Worm (Caenorhabditis elegans) whole organism, L4 larva: ENCODE measurements around the gene ser-2.

ENCODE experiments used
- F37D6.2 ChIP-seq: sonication (generic microtip); optimal IDR thresholded peaks from 2 replicates; lab custom pipeline; 2016; ENCODE audit warnings: mild to moderate bottlenecking, missing genetic modification characterization, missing compliant biosample characterization
- F44E2.7 ChIP-seq: fragments of 200-800 bp; sonication (Bioruptor generic); IDR thresholded peaks from 2 replicates; pipeline ENCODE4 v2.1.2; 2022; ENCODE audit warnings: missing genetic modification characterization, missing compliant biosample characterization
- F49E8.2 ChIP-seq: sonication (generic microtip); optimal IDR thresholded peaks from 2 replicates; lab custom pipeline; 2016; ENCODE audit warnings: missing compliant biosample characterization, mild to moderate bottlenecking, missing genetic modification characterization, borderline replicate concordance
- T20F7.1 ChIP-seq: fragments of 200-800 bp; sonication (Bioruptor generic); optimal IDR thresholded peaks from 2 replicates; lab custom pipeline; 2018; ENCODE audit warnings: mild to moderate bottlenecking, missing genetic modification characterization, missing compliant biosample characterization
- Y105C5A.15 ChIP-seq: fragments of 200-800 bp; sonication (Bioruptor generic); IDR thresholded peaks from 2 replicates; pipeline ENCODE4 v1.3.6; 2022; ENCODE audit warnings: missing genetic modification characterization, missing compliant biosample characterization
- Y5F2A.4 ChIP-seq: fragments of 200-800 bp; sonication (Bioruptor generic); optimal IDR thresholded peaks from 2 replicates; lab custom pipeline; 2018; ENCODE audit warnings: mild to moderate bottlenecking, missing genetic modification characterization, missing compliant biosample characterization
- Y75B8A.6 ChIP-seq: fragments of 200-800 bp; sonication (Bioruptor generic); IDR thresholded peaks from 2 replicates; pipeline ENCODE4 v1.3.6; 2022; ENCODE audit warnings: missing genetic modification reagents, missing genetic modification characterization, missing compliant biosample characterization
- aha-1 ChIP-seq: fragments of 150-350 bp; peaks from one replicate; lab custom pipeline; 2014; ENCODE audit warnings: missing biosample characterization, missing genetic modification characterization
- ama-1 ChIP-seq: fragments of 150-350 bp; optimal IDR thresholded peaks from 2 replicates; lab custom pipeline; 2014; ENCODE audit warnings: inconsistent platforms, mixed read lengths
- attf-4 ChIP-seq: sonication (generic microtip); optimal IDR thresholded peaks from 3 replicates; lab custom pipeline; 2017; ENCODE audit warnings: missing biosample characterization, missing genetic modification characterization
- ceh-20 ChIP-seq: fragments of 200-800 bp; sonication (Bioruptor generic); IDR thresholded peaks from 2 replicates; pipeline ENCODE4 v1.3.6; 2022; ENCODE audit warnings: missing genetic modification reagents, missing genetic modification characterization, missing compliant biosample characterization
- ceh-28 ChIP-seq: fragments of 150-350 bp; optimal IDR thresholded peaks from 2 replicates; lab custom pipeline; 2014; ENCODE audit warnings: missing biosample characterization, missing genetic modification reagents, missing genetic modification characterization
- ceh-62 ChIP-seq: sonication (generic microtip); optimal IDR thresholded peaks from 2 replicates; lab custom pipeline; 2017; ENCODE audit warnings: missing biosample characterization, missing genetic modification characterization
- ceh-82 ChIP-seq: sonication (generic microtip); optimal IDR thresholded peaks from 2 replicates; lab custom pipeline; 2017; ENCODE audit warnings: missing biosample characterization, missing genetic modification characterization
- daf-12 ChIP-seq: fragments of 150-350 bp; optimal IDR thresholded peaks from 2 replicates; lab custom pipeline; 2014; ENCODE audit warnings: missing biosample characterization, missing genetic modification reagents, missing genetic modification characterization
- daf-16 ChIP-seq, 3 experiments: sonication (generic microtip); optimal IDR thresholded peaks; 2 replicates each; lab custom pipeline; 2016 to 2017; ENCODE audit warnings: missing genetic modification characterization in 3 of 3, missing genetic modification reagents in 3 of 3, mild to moderate bottlenecking in 2 of 3, missing compliant biosample characterization in 2 of 3, missing biosample characterization in 1 of 3, moderate library complexity in 1 of 3
- daf-19 ChIP-seq: fragments of 200-800 bp; sonication (Bioruptor generic); conservative IDR thresholded peaks from 2 replicates; pipeline ENCODE4 v1.3.6; 2022; ENCODE audit warnings: missing genetic modification characterization, missing compliant biosample characterization
- daf-8 ChIP-seq: fragments of 200-800 bp; sonication (Bioruptor generic); IDR thresholded peaks from 2 replicates; pipeline ENCODE4 v1.3.6; 2022; ENCODE audit warnings: missing genetic modification characterization, missing compliant biosample characterization
- dmd-6 ChIP-seq: fragments of 200-800 bp; sonication (Bioruptor generic); IDR thresholded peaks from 2 replicates; pipeline ENCODE4 v1.3.6; 2022; ENCODE audit warnings: missing genetic modification reagents, missing genetic modification characterization, missing compliant biosample characterization
- dmd-9 ChIP-seq: fragments of 200-800 bp; sonication (Bioruptor generic); IDR thresholded peaks from 2 replicates; pipeline ENCODE4 v1.3.6; 2022; ENCODE audit warnings: missing genetic modification reagents, missing genetic modification characterization, missing compliant biosample characterization
- dve-1 ChIP-seq: sonication (generic microtip); optimal IDR thresholded peaks from 2 replicates; lab custom pipeline; 2017; ENCODE audit warnings: antibody characterized with exemption, mild to moderate bottlenecking, missing genetic modification characterization, missing compliant biosample characterization; ENCODE audit not compliant: insufficient read depth
- egl-27 ChIP-seq: sonication (generic microtip); optimal IDR thresholded peaks from 3 replicates; lab custom pipeline; 2017; ENCODE audit warnings: missing biosample characterization, missing genetic modification reagents, missing genetic modification characterization
- egl-43 ChIP-seq: fragments of 200-800 bp; sonication (Bioruptor generic); IDR thresholded peaks from 2 replicates; pipeline ENCODE4 v1.3.6; 2022; ENCODE audit warnings: missing genetic modification reagents, missing genetic modification characterization, missing compliant biosample characterization
- fkh-10 ChIP-seq: fragments of 150-350 bp; optimal IDR thresholded peaks from 2 replicates; lab custom pipeline; 2014; ENCODE audit warnings: missing biosample characterization, missing genetic modification reagents, missing genetic modification characterization
- fos-1 ChIP-seq: fragments of 150-350 bp; optimal IDR thresholded peaks from 2 replicates; lab custom pipeline; 2014; ENCODE audit warnings: missing biosample characterization, missing genetic modification characterization
- gei-8 ChIP-seq: fragments of 200-800 bp; sonication (Bioruptor generic); optimal IDR thresholded peaks from 2 replicates; lab custom pipeline; 2018; ENCODE audit warnings: mild to moderate bottlenecking, missing genetic modification characterization, missing compliant biosample characterization
- hlh-11 ChIP-seq: fragments of 200-800 bp; sonication (Bioruptor generic); optimal IDR thresholded peaks from 2 replicates; lab custom pipeline; 2018; ENCODE audit warnings: mild to moderate bottlenecking, missing genetic modification characterization, missing compliant biosample characterization
- hlh-30 ChIP-seq: sonication (generic microtip); optimal IDR thresholded peaks from 2 replicates; lab custom pipeline; 2017; ENCODE audit warnings: antibody characterized with exemption, mild to moderate bottlenecking, missing genetic modification characterization, missing compliant biosample characterization; ENCODE audit not compliant: insufficient read depth
- hmg-1.1 ChIP-seq: fragments of 200-800 bp; sonication (Bioruptor generic); IDR thresholded peaks from 2 replicates; pipeline ENCODE4 v1.3.6; 2022; ENCODE audit warnings: missing genetic modification reagents, missing genetic modification characterization, missing compliant biosample characterization
- lim-7 ChIP-seq: fragments of 200-800 bp; sonication (Bioruptor generic); IDR thresholded peaks from 2 replicates; pipeline ENCODE4 v1.3.6; 2022; ENCODE audit warnings: missing genetic modification characterization, missing compliant biosample characterization
- lsy-2 ChIP-seq, 2 experiments: fragments of 150-350 bp in 1 of 2; sonication (generic microtip) in 1 of 2; optimal IDR thresholded peaks; 2 replicates each; lab custom pipeline; 2014 to 2017; ENCODE audit warnings: missing biosample characterization in 2 of 2, missing genetic modification characterization in 2 of 2
- madf-9 ChIP-seq: fragments of 200-800 bp; sonication (Bioruptor generic); conservative IDR thresholded peaks from 2 replicates; pipeline ENCODE4 v1.3.6; 2022; ENCODE audit warnings: missing genetic modification reagents, missing genetic modification characterization, missing compliant biosample characterization
- mep-1 ChIP-seq: fragments of 150-350 bp; sonication (generic microtip); optimal IDR thresholded peaks from 3 replicates; lab custom pipeline; 2014; ENCODE audit warnings: missing biosample characterization, missing genetic modification characterization
- mes-2 ChIP-seq: sonication (generic microtip); optimal IDR thresholded peaks from 2 replicates; lab custom pipeline; 2016; ENCODE audit warnings: missing genotype, mild to moderate bottlenecking, missing genetic modification characterization, missing compliant biosample characterization; ENCODE audit not compliant: poor library complexity, severe bottlenecking
- mxl-3 ChIP-seq: fragments of 200-800 bp; sonication (Bioruptor generic); optimal IDR thresholded peaks from 2 replicates; lab custom pipeline; 2018; ENCODE audit warnings: mild to moderate bottlenecking, missing genetic modification characterization, missing compliant biosample characterization
- nhr-10 ChIP-seq: fragments of 150-350 bp; optimal IDR thresholded peaks from 2 replicates; lab custom pipeline; 2014; ENCODE audit warnings: missing biosample characterization, missing genetic modification characterization
- nhr-11 ChIP-seq: fragments of 150-350 bp; optimal IDR thresholded peaks from 2 replicates; lab custom pipeline; 2014; ENCODE audit warnings: missing biosample characterization, missing genetic modification characterization
- nhr-28 ChIP-seq: fragments of 150-350 bp; optimal IDR thresholded peaks from 2 replicates; lab custom pipeline; 2014; ENCODE audit warnings: missing biosample characterization, missing genetic modification characterization
- nhr-41 ChIP-seq: fragments of 200-800 bp; sonication (Bioruptor generic); IDR thresholded peaks from 2 replicates; pipeline ENCODE4 v1.3.6; 2022; ENCODE audit warnings: missing genetic modification reagents, missing genetic modification characterization, missing compliant biosample characterization
- nhr-77 ChIP-seq: fragments of 150-350 bp; optimal IDR thresholded peaks from 2 replicates; lab custom pipeline; 2014; ENCODE audit warnings: missing biosample characterization, missing genetic modification characterization
- rbr-2 ChIP-seq: sonication (generic microtip); optimal IDR thresholded peaks from 2 replicates; lab custom pipeline; 2016; ENCODE audit warnings: missing genotype, missing genetic modification characterization, missing compliant biosample characterization
- saeg-2 ChIP-seq: fragments of 200-800 bp; sonication (Bioruptor generic); IDR thresholded peaks from 2 replicates; pipeline ENCODE4 v1.3.6; 2022; ENCODE audit warnings: missing genetic modification reagents, missing genetic modification characterization, missing compliant biosample characterization
- sdz-12 ChIP-seq: fragments of 200-800 bp; sonication (Bioruptor generic); optimal IDR thresholded peaks from 2 replicates; lab custom pipeline; 2018; ENCODE audit warnings: mild to moderate bottlenecking, missing genetic modification characterization, missing compliant biosample characterization
- snpc-4 ChIP-seq: fragments of 150-350 bp; optimal IDR thresholded peaks from 2 replicates; lab custom pipeline; 2014; ENCODE audit warnings: missing biosample characterization, missing genetic modification characterization
- spr-1 ChIP-seq: sonication (generic microtip); optimal IDR thresholded peaks from 2 replicates; lab custom pipeline; 2016; ENCODE audit warnings: mild to moderate bottlenecking, missing genetic modification characterization, missing compliant biosample characterization
- tag-97 ChIP-seq: fragments of 200-800 bp; sonication (Bioruptor generic); IDR thresholded peaks from 2 replicates; pipeline ENCODE4 v1.3.6; 2022; ENCODE audit warnings: missing genetic modification characterization, missing compliant biosample characterization
- unc-130 ChIP-seq: sonication (generic microtip); optimal IDR thresholded peaks from 2 replicates; lab custom pipeline; 2016; ENCODE audit warnings: missing genetic modification reagents, missing genetic modification characterization, missing compliant biosample characterization
- zfp-3 ChIP-seq: fragments of 200-800 bp; sonication (Bioruptor generic); conservative IDR thresholded peaks from 2 replicates; pipeline ENCODE4 v1.3.6; 2022; ENCODE audit warnings: missing genetic modification reagents, missing genetic modification characterization, missing compliant biosample characterization
- zip-11 ChIP-seq: fragments of 200-800 bp; sonication (Bioruptor generic); IDR thresholded peaks from 2 replicates; pipeline ENCODE4 v1.3.6; 2022; ENCODE audit warnings: missing genetic modification characterization, missing compliant biosample characterization
- zip-2 ChIP-seq: fragments of 150-350 bp; optimal IDR thresholded peaks from 2 replicates; lab custom pipeline; 2014; ENCODE audit warnings: missing biosample characterization, missing genetic modification characterization

ser-2 gene

ce11 chrX:15342092-15342491 is 39.3 kb upstream of the ser-2 start (continued):
- no peak for TF ChIP-seq mxl-3 (GFP tag; lab: Kevin White, UChicago)
- no peak for TF ChIP-seq daf-19 (GFP tag; lab: Robert Waterston, UW)
- TF ChIP-seq dve-1: no peak
- TF ChIP-seq nhr-77 (tag; lab: Kevin White, UChicago): no peak
- TF ChIP-seq zfp-3 (GFP tag; lab: Robert Waterston, UW): no peak
- no peak for TF ChIP-seq daf-8 (GFP tag; lab: Robert Waterston, UW)
- peak; percentile 64 for TF ChIP-seq hlh-30 (tag; lab: Kevin White, UChicago)
- TF ChIP-seq dmd-9 (GFP tag; lab: Robert Waterston, UW): no peak
- no peak for TF ChIP-seq F44E2.7 (GFP tag; lab: Robert Waterston, UW)
- TF ChIP-seq egl-27 (tag; lab: Kevin White, UChicago): no peak
- TF ChIP-seq hmg-1.1: peak; percentile 80
- peak; percentile 92 for TF ChIP-seq fkh-10
- peak; percentile 69 for TF ChIP-seq mep-1 (tag; lab: Kevin White, UChicago)
- no peak for TF ChIP-seq ceh-82 (tag; lab: Kevin White, UChicago)
- TF ChIP-seq fos-1 (tag; lab: Kevin White, UChicago): no peak
- TF ChIP-seq tag-97 (GFP tag; lab: Robert Waterston, UW): no peak

DNA sequence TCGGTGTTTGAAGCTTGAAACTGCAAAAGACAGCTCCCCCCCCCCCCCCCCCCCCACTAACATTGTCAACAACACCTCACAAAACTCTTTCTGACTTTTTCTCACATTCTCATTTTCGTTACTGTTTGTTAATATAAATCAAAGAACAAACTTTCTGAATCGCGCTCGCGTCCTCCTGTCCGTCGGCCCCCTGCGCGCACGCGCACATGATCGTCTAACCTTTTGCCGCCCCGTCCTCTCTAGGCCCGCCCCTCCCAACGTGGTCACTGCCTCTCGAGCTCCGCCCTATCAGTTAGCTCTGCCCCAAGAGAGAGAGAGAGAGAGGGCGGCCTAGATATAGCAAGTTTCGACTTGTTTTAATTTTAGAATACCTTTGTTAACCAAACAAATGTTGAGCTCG is 38.0 kb upstream of the ser-2 start:
- peak; percentile 80 for TF ChIP-seq aha-1
- no peak for TF ChIP-seq ceh-28 (tag; lab: Kevin White, UChicago)
- TF ChIP-seq nhr-10 (tag; lab: Kevin White, UChicago): no peak
- no peak for TF ChIP-seq daf-8 (GFP tag; lab: Robert Waterston, UW)
- TF ChIP-seq nhr-28 (tag; lab: Kevin White, UChicago): no peak
- TF ChIP-seq lsy-2 (tag; optimal IDR thresholded peaks at IDR 0.05; lab: Kevin White, UChicago): no peak
- no peak for TF ChIP-seq sdz-12
- TF ChIP-seq zip-2 (tag; lab: Kevin White, UChicago): no peak
- no peak for TF ChIP-seq zip-11
- no peak for TF ChIP-seq snpc-4
- TF ChIP-seq rbr-2 (tag; lab: Kevin White, UChicago): no peak
- TF ChIP-seq ceh-62: no peak
- no peak for TF ChIP-seq daf-16 (GFP tag; optimal IDR thresholded peaks at IDR 0.05; lab: Kevin White, UChicago)
- TF ChIP-seq daf-16 (tag; optimal IDR thresholded peaks at IDR 0.05; lab: Kevin White, UChicago): peak; percentile 34
- no peak for TF ChIP-seq hlh-30 (tag; lab: Kevin White, UChicago)
- TF ChIP-seq dmd-6 (GFP tag; lab: Robert Waterston, UW): 0 out of 2 replicates have a peak, but pooled peaks have one; percentile 6
- no peak for TF ChIP-seq ceh-20 (GFP tag; lab: Robert Waterston, UW)
- TF ChIP-seq F37D6.2 (tag; lab: Kevin White, UChicago): no peak
- no peak for TF ChIP-seq nhr-41 (GFP tag; lab: Robert Waterston, UW)
- TF ChIP-seq mxl-3 (GFP tag; lab: Kevin White, UChicago): peak; percentile 64
- TF ChIP-seq F49E8.2: no peak
- peak; percentile 1 for TF ChIP-seq dve-1
- no peak for TF ChIP-seq unc-130 (GFP tag; lab: Kevin White, UChicago)
- TF ChIP-seq gei-8: no peak
- no peak for TF ChIP-seq tag-97 (GFP tag; lab: Robert Waterston, UW)
- TF ChIP-seq madf-9: no peak
- TF ChIP-seq spr-1 (tag; lab: Kevin White, UChicago): no peak
- TF ChIP-seq Y75B8A.6 (GFP tag; lab: Robert Waterston, UW): no peak
- no peak for TF ChIP-seq Y105C5A.15 (GFP tag; lab: Robert Waterston, UW)
- TF ChIP-seq ama-1 (lab: Kevin White, UChicago): no peak
- no peak for TF ChIP-seq lim-7 (GFP tag; lab: Robert Waterston, UW)
- peak; percentile 68; the same call in 1 of the 2 replicates for TF ChIP-seq egl-43 (GFP tag; lab: Robert Waterston, UW)
- no peak for TF ChIP-seq nhr-11 (tag; lab: Kevin White, UChicago)
- TF ChIP-seq Y5F2A.4 (GFP tag; lab: Kevin White, UChicago): no peak
- no peak for TF ChIP-seq saeg-2
- no peak for TF ChIP-seq T20F7.1
- TF ChIP-seq hlh-11 (tag; lab: Kevin White, UChicago): no peak
- TF ChIP-seq daf-12 (tag; lab: Kevin White, UChicago): no peak
- no peak for TF ChIP-seq F44E2.7 (GFP tag; lab: Robert Waterston, UW)
- TF ChIP-seq mes-2: no peak
- no peak for TF ChIP-seq attf-4 (tag; lab: Kevin White, UChicago)
